Worm (Caenorhabditis elegans) whole organism, L1 larva: Measurements from ENCODE around the gene dpf-1.

Source experiments
- Y116A8C.19 ChIP-seq: sonication (generic microtip); optimal IDR thresholded peaks from 2 replicates; lab custom pipeline; 2016; ENCODE audit warnings: missing compliant biosample characterization, missing genetic modification characterization, borderline replicate concordance
- blmp-1 ChIP-seq: fragments of 150-350 bp; optimal IDR thresholded peaks from 2 replicates; lab custom pipeline; 2014; ENCODE audit warnings: missing biosample characterization, missing genetic modification characterization
- ceh-63 ChIP-seq: fragments of 200-800 bp; sonication (Bioruptor generic); optimal IDR thresholded peaks from 2 replicates; lab custom pipeline; 2018; ENCODE audit warnings: mild to moderate bottlenecking, missing genetic modification characterization, missing compliant biosample characterization
- ceh-88 ChIP-seq: fragments of 200-800 bp; sonication (Bioruptor generic); IDR thresholded peaks from 2 replicates; pipeline ENCODE4 v1.3.6; 2022; ENCODE audit warnings: missing genetic modification characterization, missing compliant biosample characterization
- ceh-90 ChIP-seq: sonication (generic microtip); optimal IDR thresholded peaks from 2 replicates; lab custom pipeline; 2016; ENCODE audit warnings: missing genetic modification characterization, missing compliant biosample characterization
- dsc-1 ChIP-seq: sonication (generic microtip); optimal IDR thresholded peaks from 2 replicates; lab custom pipeline; 2016; ENCODE audit warnings: mild to moderate bottlenecking, missing genetic modification characterization, missing compliant biosample characterization
- efl-1 ChIP-seq, 4 experiments: fragments of 150-350 bp; optimal IDR thresholded peaks in 3 of 4; peaks in 1 of 4; 1 replicate in 1 of 4; 2 replicates in 3 of 4; lab custom pipeline; 2014; ENCODE audit warnings: missing biosample characterization in 2 of 4, missing genetic modification characterization in 2 of 4, missing genetic modification reagents in 2 of 4
- egl-13 ChIP-seq: sonication (generic microtip); optimal IDR thresholded peaks from 2 replicates; lab custom pipeline; 2016; ENCODE audit warnings: missing genotype, missing genetic modification reagents, missing genetic modification characterization, missing compliant biosample characterization
- egl-27 ChIP-seq, 2 experiments: fragments of 150-350 bp in 1 of 2; sonication (generic microtip); optimal IDR thresholded peaks; 3 replicates each; lab custom pipeline; 2017 to 2018; ENCODE audit warnings: missing biosample characterization in 2 of 2, missing genetic modification characterization in 2 of 2, missing genetic modification reagents in 2 of 2
- elt-2 ChIP-seq: sonication (generic microtip); optimal IDR thresholded peaks from 2 replicates; lab custom pipeline; 2016; ENCODE audit warnings: missing genetic modification characterization, mild to moderate bottlenecking, inconsistent platforms, missing compliant biosample characterization, missing genetic modification reagents
- ets-5 ChIP-seq: fragments of 200-800 bp; sonication (Bioruptor generic); IDR thresholded peaks from 2 replicates; pipeline ENCODE4 v1.3.6; 2022; ENCODE audit warnings: missing genetic modification characterization, missing compliant biosample characterization
- fkh-4 ChIP-seq: sonication (generic microtip); optimal IDR thresholded peaks from 2 replicates; lab custom pipeline; 2016; ENCODE audit warnings: missing compliant biosample characterization, missing genetic modification characterization, borderline replicate concordance
- fkh-8 ChIP-seq: sonication (generic microtip); optimal IDR thresholded peaks from 2 replicates; lab custom pipeline; 2016; ENCODE audit warnings: mild to moderate bottlenecking, missing genetic modification characterization, missing compliant biosample characterization
- fos-1 ChIP-seq: fragments of 150-350 bp; optimal IDR thresholded peaks from 2 replicates; lab custom pipeline; 2014; ENCODE audit warnings: missing biosample characterization, missing genetic modification characterization
- hlh-17 ChIP-seq: fragments of 200-800 bp; sonication (Bioruptor generic); optimal IDR thresholded peaks from 2 replicates; lab custom pipeline; 2018; ENCODE audit warnings: missing genetic modification characterization, mild to moderate bottlenecking, missing compliant biosample characterization, moderate library complexity, borderline replicate concordance
- irx-1 ChIP-seq: sonication (generic microtip); optimal IDR thresholded peaks from 2 replicates; lab custom pipeline; 2016; ENCODE audit warnings: missing genetic modification characterization, missing compliant biosample characterization
- jun-1 ChIP-seq: fragments of 150-350 bp; optimal IDR thresholded peaks from 2 replicates; lab custom pipeline; 2014; ENCODE audit warnings: missing biosample characterization, missing genetic modification reagents, missing genetic modification characterization
- lin-14 ChIP-seq: fragments of 200-800 bp; sonication (Bioruptor generic); optimal IDR thresholded peaks from 2 replicates; lab custom pipeline; 2018; ENCODE audit warnings: mild to moderate bottlenecking, missing genetic modification characterization, moderate library complexity, missing compliant biosample characterization
- lin-35 ChIP-seq, 2 experiments: fragments of 150-350 bp; optimal IDR thresholded peaks; 2 replicates each; lab custom pipeline; 2014; ENCODE audit warnings: missing biosample characterization in 2 of 2, missing genetic modification characterization in 2 of 2, missing genetic modification reagents in 2 of 2
- lin-39 ChIP-seq: fragments of 150-350 bp; optimal IDR thresholded peaks from 2 replicates; lab custom pipeline; 2014; ENCODE audit warnings: missing biosample characterization, missing genetic modification reagents, missing genetic modification characterization
- nhr-20 ChIP-seq: sonication (generic microtip); optimal IDR thresholded peaks from 2 replicates; lab custom pipeline; 2016; ENCODE audit warnings: mild to moderate bottlenecking, missing genetic modification characterization, missing compliant biosample characterization
- nhr-71 ChIP-seq: sonication (generic microtip); optimal IDR thresholded peaks from 2 replicates; lab custom pipeline; 2016; ENCODE audit warnings: mild to moderate bottlenecking, missing genetic modification characterization, moderate library complexity, missing compliant biosample characterization
- nhr-76 ChIP-seq: sonication (generic microtip); optimal IDR thresholded peaks from 2 replicates; lab custom pipeline; 2017; ENCODE audit warnings: missing biosample characterization, missing genetic modification characterization
- nhr-84 ChIP-seq: sonication (generic microtip); optimal IDR thresholded peaks from 2 replicates; lab custom pipeline; 2017; ENCODE audit warnings: missing biosample characterization, missing genetic modification characterization
- nhr-85 ChIP-seq: sonication (generic microtip); peaks from one replicate; lab custom pipeline; 2016; ENCODE audit warnings: missing genetic modification characterization, inconsistent platforms, missing compliant biosample characterization
- pag-3 ChIP-seq: sonication (generic microtip); optimal IDR thresholded peaks from 2 replicates; lab custom pipeline; 2017; ENCODE audit warnings: missing genetic modification characterization, mild to moderate bottlenecking, missing compliant biosample characterization, antibody characterized with exemption, borderline replicate concordance; ENCODE audit not compliant: insufficient read depth
- skn-1 ChIP-seq: fragments of 150-350 bp; optimal IDR thresholded peaks from 2 replicates; lab custom pipeline; 2014; ENCODE audit warnings: missing biosample characterization, missing genetic modification characterization
- sox-4 ChIP-seq: sonication (generic microtip); optimal IDR thresholded peaks from 2 replicates; lab custom pipeline; 2016; ENCODE audit warnings: missing genetic modification characterization, missing compliant biosample characterization
- sptf-1 ChIP-seq: fragments of 150-350 bp; optimal IDR thresholded peaks from 2 replicates; lab custom pipeline; 2014; ENCODE audit warnings: missing biosample characterization, missing genetic modification characterization
- tlp-1 ChIP-seq: fragments of 150-350 bp; optimal IDR thresholded peaks from 2 replicates; lab custom pipeline; 2014; ENCODE audit warnings: missing biosample characterization, missing genetic modification characterization
- unc-30 ChIP-seq: sonication (generic microtip); optimal IDR thresholded peaks from 2 replicates; lab custom pipeline; 2017; ENCODE audit warnings: missing biosample characterization, missing genetic modification characterization
- unc-86 ChIP-seq: sonication (generic microtip); optimal IDR thresholded peaks from 2 replicates; lab custom pipeline; 2016; ENCODE audit warnings: missing genetic modification characterization, missing compliant biosample characterization
- unc-98 ChIP-seq: fragments of 200-800 bp; sonication (Bioruptor generic); IDR thresholded peaks from 2 replicates; pipeline ENCODE4 v1.3.6; 2022; ENCODE audit warnings: missing genetic modification characterization, missing compliant biosample characterization
- vab-15 ChIP-seq: sonication (generic microtip); optimal IDR thresholded peaks from 2 replicates; lab custom pipeline; 2017; ENCODE audit warnings: missing genotype, mild to moderate bottlenecking, missing genetic modification characterization, missing compliant biosample characterization
- xbp-1 ChIP-seq: sonication (generic microtip); optimal IDR thresholded peaks from 2 replicates; lab custom pipeline; 2016; ENCODE audit warnings: missing genetic modification characterization, missing compliant biosample characterization
- zag-1 ChIP-seq: fragments of 150-350 bp; optimal IDR thresholded peaks from 2 replicates; lab custom pipeline; 2014; ENCODE audit warnings: missing biosample characterization, missing genetic modification characterization
- ztf-11 ChIP-seq, 2 experiments: sonication (generic microtip); optimal IDR thresholded peaks; 2 replicates each; lab custom pipeline; 2016 to 2017; ENCODE audit warnings: missing genetic modification characterization in 2 of 2, missing biosample characterization in 1 of 2, missing compliant biosample characterization in 1 of 2
- ztf-4 ChIP-seq: fragments of 150-350 bp; optimal IDR thresholded peaks from 2 replicates; lab custom pipeline; 2014; ENCODE audit warnings: missing biosample characterization, missing genetic modification characterization

The dpf-1 gene

ce11 chrV:15444188-15444587, 26.9 kb upstream of the dpf-1 start, which contains the start of gene T26H5.11:
T26H5.11 (minus strand) TSS chrV:15444288.
- TF ChIP-seq fkh-4 (tag; lab: Kevin White, UChicago) = no peak
- TF ChIP-seq lin-35 (GFP tag; optimal IDR thresholded peaks at IDR 0.05; lab: Kevin White, UChicago) = no peak
- no peak for TF ChIP-seq sptf-1 (tag; lab: Kevin White, UChicago)
- TF ChIP-seq hlh-17 (GFP tag; lab: Kevin White, UChicago) = no peak
- TF ChIP-seq efl-1 (optimal IDR thresholded peaks at IDR 0.05; lab: Kevin White, UChicago) = no peak
- no peak for TF ChIP-seq efl-1 (GFP tag; optimal IDR thresholded peaks at IDR 0.05 in 1 of 2; lab: Kevin White, UChicago)
- no peak for TF ChIP-seq nhr-71 (tag; lab: Kevin White, UChicago)
- no peak for TF ChIP-seq irx-1 (tag; lab: Kevin White, UChicago)
- TF ChIP-seq unc-86 (tag; lab: Kevin White, UChicago) = no peak
- no peak for TF ChIP-seq egl-13
- no peak for TF ChIP-seq fos-1
- TF ChIP-seq nhr-20 (tag; lab: Kevin White, UChicago) = no peak
- no peak for TF ChIP-seq dsc-1 (tag; lab: Kevin White, UChicago)
- TF ChIP-seq ztf-11 (tag; optimal IDR thresholded peaks at IDR 0.05; lab: Kevin White, UChicago) = no peak
- TF ChIP-seq unc-98 (GFP tag; lab: Robert Waterston, UW) = no peak

- TF ChIP-seq nhr-85 (tag; lab: Kevin White, UChicago) (no peak), elt-2 (peak; percentile 57), xbp-1 (tag; lab: Kevin White, UChicago) (no peak), jun-1 (tag; lab: Kevin White, UChicago) (peak; percentile 27), efl-1 (optimal IDR thresholded peaks at IDR 0.05; lab: Kevin White, UChicago) (no peak), efl-1 (GFP tag; optimal IDR thresholded peaks at IDR 0.05 in 1 of 2; lab: Kevin White, UChicago) (no peak)
Observed at ce11 chrV:15444615-15445014, 26.5 kb upstream of the dpf-1 start, which contains the start of gene T26H5.9. T26H5.9 (plus strand) TSS chrV:15444916.

- TF ChIP-seq ceh-63 (GFP tag; lab: Kevin White, UChicago) (no peak), sox-4 (tag; lab: Kevin White, UChicago) (no peak), jun-1 (tag; lab: Kevin White, UChicago) (no peak), tlp-1 (tag; lab: Kevin White, UChicago) (no peak), ets-5 (no peak), unc-86 (tag; lab: Kevin White, UChicago) (no peak), unc-98 (GFP tag; lab: Robert Waterston, UW) (no peak), lin-14 (GFP tag; lab: Kevin White, UChicago) (no peak), elt-2 (no peak), nhr-84 (tag; lab: Kevin White, UChicago) (no peak)
Observed at ce11 chrV:15445437-15445836, 25.7 kb upstream of the dpf-1 start, which contains the start of gene srh-239. srh-239 (plus strand) TSS chrV:15445737.

ce11 chrV:15448408-15448807, 22.7 kb upstream of the dpf-1 start, which contains the start of gene T26H5.4:
T26H5.4 (minus strand) TSS chrV:15448701.
- TF ChIP-seq egl-27 (tag; optimal IDR thresholded peaks at IDR 0.05; lab: Kevin White, UChicago) (no peak), efl-1 (optimal IDR thresholded peaks at IDR 0.05; lab: Kevin White, UChicago) (no peak), efl-1 (GFP tag; optimal IDR thresholded peaks at IDR 0.05 in 1 of 2; lab: Kevin White, UChicago) (peak in 1 of 2 experiments; percentile 73), elt-2 (peak; percentile 95), Y116A8C.19 (tag; lab: Kevin White, UChicago) (no peak)

ce11 chrV:15448865-15449264, 22.3 kb upstream of the dpf-1 start, which contains the start of gene T26H5.14:
T26H5.14 (plus strand) TSS chrV:15449165.
- TF ChIP-seq pag-3 (no peak), Y116A8C.19 (tag; lab: Kevin White, UChicago) (no peak), sptf-1 (tag; lab: Kevin White, UChicago) (no peak), blmp-1 (no peak), unc-30 (tag; lab: Kevin White, UChicago) (no peak), fkh-8 (tag; lab: Kevin White, UChicago) (no peak), lin-39 (no peak), sox-4 (tag; lab: Kevin White, UChicago) (no peak), nhr-20 (tag; lab: Kevin White, UChicago) (no peak), tlp-1 (tag; lab: Kevin White, UChicago) (no peak), lin-35 (GFP tag; optimal IDR thresholded peaks at IDR 0.05; lab: Kevin White, UChicago) (no peak), vab-15 (no peak), ceh-88 (GFP tag; lab: Robert Waterston, UW) (no peak), nhr-76 (tag; lab: Kevin White, UChicago) (no peak), zag-1 (tag; lab: Kevin White, UChicago) (no peak), skn-1 (tag; lab: Kevin White, UChicago) (no peak), ceh-63 (GFP tag; lab: Kevin White, UChicago) (no peak), ceh-90 (tag; lab: Kevin White, UChicago) (no peak), ztf-4 (tag; lab: Kevin White, UChicago) (no peak)
